Worm (Caenorhabditis elegans) whole organism, dauer: ENCODE results near the gene ZK1320.2.

Experiments used
- unc-62 ChIP-seq: sonication (generic microtip); optimal IDR thresholded peaks from 2 replicates; lab custom pipeline; 2017; ENCODE audit warnings: missing biosample characterization, missing genetic modification reagents, missing genetic modification characterization

ZK1320.2 gene

DNA sequence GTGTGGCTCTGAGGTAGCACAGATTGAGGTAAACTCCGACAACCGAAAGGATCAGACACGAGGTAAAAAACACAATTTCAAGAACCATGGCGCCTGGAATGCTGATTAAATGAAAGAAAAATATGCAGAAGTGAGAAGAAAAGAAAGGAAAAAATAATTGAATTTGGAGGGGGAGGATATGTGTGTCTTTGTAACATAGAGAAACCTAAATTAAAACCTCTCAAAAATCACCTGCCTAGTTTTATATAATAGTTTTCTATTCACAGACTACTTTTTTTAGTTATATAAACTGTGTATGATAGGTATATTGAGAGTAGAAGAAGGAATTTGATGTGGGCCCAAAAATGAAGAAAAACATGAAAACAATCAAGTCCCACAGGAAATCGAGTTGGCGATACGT, 6.8 kb upstream of the ZK1320.2 start, which contains the start of gene ZK1320.5:
ZK1320.5 (minus strand) TSS at position 101 of the 400 bp plus-strand sequence.
- TF ChIP-seq unc-62 = no peak

DNA sequence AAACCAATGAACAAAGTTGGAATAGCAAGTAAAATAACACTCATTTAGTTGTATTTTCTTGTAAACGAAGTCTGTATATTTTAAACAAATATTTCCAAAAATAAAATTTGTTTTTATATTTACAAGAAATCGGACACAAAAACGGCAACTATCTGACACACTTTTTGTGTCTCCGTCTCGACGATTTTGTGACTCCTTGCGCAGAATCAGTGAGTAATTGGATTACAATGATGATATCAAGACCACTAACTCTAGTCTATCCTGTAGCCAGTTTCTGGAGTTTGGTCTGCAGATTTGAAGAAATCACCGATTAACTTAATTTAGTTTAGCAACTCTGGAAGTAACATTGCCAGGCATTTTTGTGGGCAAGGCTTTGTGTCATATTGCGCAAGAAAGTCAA, 4.0 kb upstream of the ZK1320.2 start, which contains the start of gene cyp-13A10:
cyp-13A10 (minus strand) TSS at position 88 of the 400 bp plus-strand sequence.
- no peak for TF ChIP-seq unc-62

DNA sequence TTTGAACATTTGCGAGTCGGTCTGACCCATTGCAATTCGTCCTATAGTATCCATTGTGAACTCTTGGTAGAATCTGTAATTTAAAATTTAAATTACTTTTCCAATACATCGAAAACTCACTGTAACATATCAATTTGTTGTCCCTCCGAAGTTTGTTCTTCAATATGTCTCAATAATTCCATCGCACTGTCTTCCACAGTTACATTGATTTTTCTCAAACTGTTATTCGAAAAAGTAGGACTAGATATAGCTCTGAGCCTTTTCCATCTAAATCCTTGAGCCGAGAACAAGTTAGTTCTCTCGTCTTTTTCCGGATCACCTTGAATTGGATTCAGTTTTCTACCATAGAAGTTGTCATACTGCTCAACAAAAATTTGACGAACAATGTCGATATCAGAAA, 3.4 kb upstream of the ZK1320.2 start:
- no peak for TF ChIP-seq unc-62

DNA sequence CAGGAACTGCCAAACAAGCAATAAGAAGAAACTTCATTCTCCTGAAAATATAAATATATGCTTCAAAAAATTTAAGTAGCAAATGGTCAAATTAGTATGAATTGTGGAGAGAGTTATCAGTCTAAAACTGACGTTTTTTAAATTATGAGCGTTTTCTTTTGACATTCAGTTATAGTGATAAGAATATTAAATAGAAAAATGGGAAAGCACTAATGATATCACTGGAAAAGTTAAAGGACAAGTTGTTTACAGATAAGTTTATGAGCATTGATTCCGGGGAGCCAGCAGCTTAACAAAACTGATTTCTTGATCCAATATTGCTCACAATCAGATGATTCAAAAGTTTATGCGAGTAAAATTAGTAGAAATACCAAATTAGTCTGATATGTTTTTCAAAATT, 1.6 kb upstream of the ZK1320.2 start, which contains the start of gene ZK1320.3:
ZK1320.3 (minus strand) TSS at position 41 of the 400 bp plus-strand sequence.
- no peak for TF ChIP-seq unc-62

DNA sequence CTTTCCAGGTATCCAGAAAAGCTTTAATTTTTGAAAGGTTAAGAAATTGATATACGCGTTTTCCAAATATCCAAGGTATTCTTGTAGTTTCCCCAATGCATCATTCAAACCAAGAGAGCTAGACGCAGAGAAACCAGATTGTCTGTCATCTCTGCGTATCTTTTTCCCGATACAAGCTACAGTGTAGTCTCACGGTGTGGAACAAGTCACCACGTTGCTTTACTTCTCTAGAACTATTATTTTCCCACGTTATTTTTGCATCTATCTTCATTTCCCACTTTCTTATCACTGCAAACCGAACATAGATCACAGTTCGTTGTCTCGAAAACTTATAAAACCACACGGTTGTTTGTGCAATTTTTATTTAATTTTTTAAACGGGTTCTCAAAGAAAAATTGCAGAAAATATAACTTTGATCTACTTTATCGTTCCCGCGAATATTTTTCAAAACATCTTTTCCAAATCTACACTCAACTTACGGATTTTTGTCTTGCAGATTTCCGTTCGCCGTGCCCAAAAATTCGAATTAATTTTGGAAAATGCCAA, 2.5 kb downstream of the ZK1320.2 start, which contains the start of gene gstk-1:
gstk-1 (plus strand) TSS at position 496 of the 546 bp plus-strand sequence.
- no peak for TF ChIP-seq unc-62

DNA sequence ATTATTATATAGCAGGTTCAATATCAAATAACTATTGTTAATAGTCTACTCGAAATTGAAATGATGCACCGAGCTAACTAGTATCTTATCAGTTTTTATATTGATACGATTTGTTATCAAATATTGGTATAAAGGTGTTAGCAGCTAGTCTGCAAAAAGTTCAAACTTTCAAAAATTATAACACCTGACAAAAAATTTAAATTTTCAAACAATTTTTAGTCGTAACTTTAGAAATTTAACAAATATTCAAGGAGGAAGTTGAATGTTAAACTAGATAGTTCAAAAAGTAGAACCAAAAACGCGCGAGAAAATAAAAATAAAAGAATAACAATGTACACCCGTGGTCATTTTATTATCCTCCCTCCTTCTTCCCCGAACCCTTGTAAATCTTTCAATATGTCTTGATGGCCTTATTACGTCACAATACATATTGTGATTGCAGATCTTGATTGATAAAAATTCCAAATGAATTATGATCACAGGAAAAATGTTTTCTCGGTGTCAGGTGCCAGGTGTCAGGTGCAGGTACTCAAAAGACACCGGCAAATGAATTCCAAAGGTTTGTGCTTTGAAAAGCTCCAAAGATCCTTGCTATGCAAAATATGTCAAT, 3.2 kb downstream of the ZK1320.2 start, which contains the start of gene ZK1307.1:
ZK1307.1 (minus strand) TSS at position 51 of the 610 bp plus-strand sequence.
- TF ChIP-seq unc-62 = no peak

DNA sequence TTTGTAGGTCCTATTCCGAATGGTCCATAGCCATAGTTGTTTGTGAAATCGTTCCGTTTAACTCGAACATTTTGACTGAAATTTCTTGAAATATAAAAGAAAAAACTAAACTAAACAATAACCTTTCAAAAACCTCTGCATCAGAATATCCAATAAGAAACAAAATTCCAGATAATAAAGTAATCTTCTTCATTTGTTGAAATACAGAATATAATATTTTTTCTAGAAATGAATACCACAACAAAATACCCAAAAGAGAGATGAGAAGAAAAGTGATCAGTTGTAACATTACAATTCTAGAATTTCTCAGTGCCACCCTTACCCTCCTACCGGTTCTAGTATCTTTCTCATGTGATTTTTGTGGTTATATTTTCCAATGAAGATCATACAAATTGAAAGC, 5.1 kb downstream of the ZK1320.2 start, which contains the start of gene ZK1307.2:
ZK1307.2 (minus strand) TSS at position 274 of the 400 bp plus-strand sequence.
- no peak for TF ChIP-seq unc-62

DNA sequence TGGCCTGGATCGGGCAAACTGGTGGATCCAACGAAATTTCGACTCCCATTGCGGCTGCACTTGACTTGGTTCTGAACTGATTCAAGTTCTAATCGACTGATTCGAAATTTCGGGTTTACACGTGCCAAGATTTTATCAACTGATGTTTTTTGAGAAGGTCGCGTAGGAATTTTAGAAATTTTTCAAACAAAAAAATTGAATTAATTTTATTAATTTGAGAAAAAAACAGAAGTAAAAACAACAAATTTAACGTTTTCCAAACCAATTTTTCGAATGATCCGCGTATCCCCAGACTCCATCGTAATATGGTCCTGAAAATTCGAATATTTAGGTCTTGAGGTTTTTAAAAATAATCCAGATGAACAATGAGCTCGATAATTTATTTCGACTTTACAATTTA, 5.9 kb downstream of the ZK1320.2 start, which contains the start of gene ZK1307.3:
ZK1307.3 (minus strand) TSS at position 101 of the 400 bp plus-strand sequence.
- TF ChIP-seq unc-62 = no peak

DNA sequence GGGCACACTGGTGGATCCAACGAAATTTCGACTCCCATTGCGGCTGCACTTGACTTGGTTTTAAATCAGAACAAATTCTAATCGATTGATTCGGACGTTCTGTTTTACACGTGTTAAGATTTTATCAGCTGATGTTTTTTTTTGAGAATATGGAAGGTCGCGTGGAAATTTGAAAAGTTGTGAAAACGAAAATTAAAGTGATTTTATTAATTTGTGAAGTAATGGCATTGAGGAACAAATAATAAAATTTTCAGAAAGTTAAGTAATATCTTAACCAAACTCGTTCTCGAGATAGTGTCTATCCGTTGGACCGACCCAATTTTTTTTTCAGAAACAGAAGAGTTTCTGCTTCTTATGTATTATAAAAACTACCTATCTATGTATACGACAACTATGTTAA, 7.1 kb downstream of the ZK1320.2 start, which contains the start of gene ZK1307.4:
ZK1307.4 (minus strand) TSS at position 101 of the 400 bp plus-strand sequence.
- no peak for TF ChIP-seq unc-62

DNA sequence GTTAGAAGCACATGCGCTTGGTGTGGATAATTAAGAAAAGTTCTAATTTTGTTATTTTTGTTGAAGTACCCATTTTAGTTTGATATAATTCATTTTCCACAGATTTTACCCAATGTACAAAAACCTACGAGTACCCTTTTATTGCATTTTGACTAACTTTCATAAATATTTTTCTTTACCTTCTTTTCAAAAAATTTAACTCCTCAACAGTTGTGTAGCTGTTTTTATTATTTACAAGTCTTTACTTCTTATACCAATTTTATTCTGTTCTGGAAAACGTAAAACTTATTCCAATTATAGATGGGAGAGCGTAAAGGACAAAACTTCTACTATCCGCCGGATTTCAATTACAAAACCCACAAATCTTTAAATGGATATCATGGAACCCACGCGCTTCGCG, 9.6 kb downstream of the ZK1320.2 start, which contains the start of gene ZK1307.9:
ZK1307.9 (plus strand) TSS at position 301 of the 400 bp plus-strand sequence.
- no peak for TF ChIP-seq unc-62

DNA sequence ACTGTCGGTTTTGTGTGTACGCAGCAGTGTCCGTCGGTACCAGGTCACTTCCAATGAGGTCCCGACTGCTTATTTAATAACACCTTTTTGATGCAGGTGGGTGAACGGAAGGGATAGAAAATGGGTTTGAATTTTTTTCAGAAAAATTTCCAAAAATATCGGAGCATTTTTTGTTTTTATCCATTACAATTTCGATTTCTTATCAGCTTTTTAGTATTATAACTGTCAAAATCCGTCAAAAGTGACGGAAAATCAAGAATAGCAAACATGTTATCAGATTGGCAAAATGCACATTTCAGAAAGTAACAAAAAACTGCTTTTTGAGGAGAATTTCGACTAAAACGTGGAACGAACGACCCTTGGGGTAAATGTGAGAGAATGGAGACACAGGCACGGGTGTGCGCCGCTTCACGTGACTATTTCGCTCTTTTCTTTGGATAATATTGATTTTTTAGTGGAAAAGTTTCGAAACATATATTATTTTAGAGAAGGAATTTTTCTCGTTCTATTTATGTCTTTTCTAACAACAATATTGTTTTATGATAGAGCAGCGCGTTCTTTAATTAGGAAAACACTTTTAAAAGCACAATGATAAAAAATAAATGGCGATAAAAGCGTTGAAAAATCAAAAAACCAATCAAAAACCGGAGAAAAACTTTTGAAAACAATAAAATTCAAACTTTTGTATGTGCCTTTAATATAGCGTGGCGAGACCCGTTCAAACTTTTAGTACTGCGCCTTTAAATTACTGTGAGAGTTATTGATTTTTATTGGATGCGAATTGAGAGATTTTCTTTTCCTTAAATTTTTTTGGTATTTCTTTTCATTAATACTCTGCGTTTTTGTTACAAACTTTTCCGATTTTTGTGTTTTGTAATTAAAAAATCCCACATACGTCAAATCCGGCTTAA, 11.6 kb downstream of the ZK1320.2 start, which contains the start of gene sqv-8:
sqv-8 (plus strand) TSS at position 51 of the 911 bp plus-strand sequence.
- TF ChIP-seq unc-62 = no peak

DNA sequence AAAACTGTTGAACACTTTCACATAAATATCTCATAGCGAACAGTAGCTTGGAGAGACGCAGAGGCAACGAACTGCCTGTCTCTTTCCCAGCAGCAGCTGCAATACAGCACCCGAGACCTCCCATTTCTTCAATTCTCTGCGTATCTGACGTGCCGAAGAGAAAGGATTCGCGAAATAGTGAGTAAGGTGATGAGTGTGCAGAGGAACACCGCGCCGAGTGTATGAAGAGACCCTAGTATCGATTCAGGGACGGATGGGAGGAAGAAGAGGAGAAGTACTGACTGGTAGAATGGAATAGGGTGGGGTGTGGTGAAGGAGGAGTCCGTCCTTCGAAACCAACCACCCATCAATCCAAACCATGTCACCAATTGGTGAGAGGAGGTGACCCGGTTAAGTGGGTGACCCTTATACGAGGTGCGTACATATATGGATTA, 12.7 kb downstream of the ZK1320.2 start:
- no peak for TF ChIP-seq unc-62

DNA sequence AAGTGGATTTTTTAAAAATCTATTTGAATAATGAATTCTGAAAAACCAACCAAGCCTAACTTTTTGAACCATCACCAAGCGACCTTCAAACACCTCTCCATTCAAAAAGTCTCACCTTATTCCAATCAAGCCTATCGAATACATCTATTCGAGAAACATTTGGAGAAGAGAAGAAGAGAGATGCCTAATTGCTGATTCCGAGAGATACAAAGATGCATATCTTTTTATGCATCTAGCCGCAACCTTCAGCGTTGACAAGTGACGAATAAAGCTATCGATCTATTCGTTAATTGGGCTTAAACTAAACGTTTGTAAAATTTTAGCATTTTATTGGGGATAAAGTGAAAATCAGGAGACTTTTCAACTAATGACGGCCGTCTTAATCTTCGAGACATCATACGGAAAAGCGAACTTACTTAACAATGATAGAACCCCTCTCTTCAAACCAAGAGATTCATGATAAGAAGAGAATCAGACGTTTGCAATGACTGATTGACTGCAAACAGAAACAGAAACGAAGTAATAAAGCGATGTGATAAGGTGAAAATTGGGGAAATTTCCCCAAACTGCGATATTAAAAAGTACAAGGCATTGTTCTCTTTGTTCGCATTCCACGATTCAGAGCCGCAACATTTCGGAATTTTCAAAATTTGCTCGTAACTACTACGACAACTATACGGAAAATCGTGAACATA, 13.7 kb downstream of the ZK1320.2 start:
- TF ChIP-seq unc-62 = no peak

DNA sequence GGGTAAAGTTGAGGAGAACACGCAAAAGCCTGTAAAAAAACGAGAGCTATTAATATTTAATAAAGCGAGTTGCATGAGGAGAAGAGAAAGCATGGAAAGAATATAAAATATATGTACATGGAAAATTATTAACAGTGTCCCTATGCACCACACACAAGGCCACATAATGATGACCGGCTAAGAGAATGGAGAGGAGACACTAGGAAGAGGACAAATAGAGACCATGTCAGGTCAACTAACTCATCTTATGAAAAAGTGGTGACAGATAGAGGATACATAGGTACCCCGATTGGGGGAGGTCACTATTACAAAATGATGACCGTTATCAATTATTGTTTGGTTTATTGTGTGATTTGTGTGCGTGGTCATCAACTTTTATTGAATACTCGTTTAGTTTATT, 14.4 kb downstream of the ZK1320.2 start, which contains the start of gene fzr-1:
fzr-1 (minus strand) TSS at position 29 of the 400 bp plus-strand sequence.
- no peak for TF ChIP-seq unc-62

DNA sequence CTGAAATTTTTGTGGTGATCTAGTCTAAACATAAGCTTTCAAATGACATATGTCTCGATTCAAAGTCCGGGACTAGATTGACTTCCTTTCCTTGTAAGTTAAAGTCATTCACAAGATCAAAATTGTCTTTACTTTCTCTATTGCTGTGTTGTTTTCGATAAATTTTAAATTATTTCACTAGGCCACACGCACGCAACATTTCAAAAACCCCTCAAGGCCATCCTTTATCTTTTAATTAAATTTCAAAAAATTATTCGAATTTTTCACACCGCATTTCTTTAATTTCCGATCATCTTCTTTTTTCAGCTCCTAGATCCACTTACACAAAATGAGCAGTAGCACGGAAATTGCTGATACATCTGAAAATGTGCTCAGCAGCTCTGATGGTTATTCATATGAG, 22.5 kb downstream of the ZK1320.2 start, which contains the start of gene ZK1307.7:
ZK1307.7 (plus strand) TSS at position 301 of the 400 bp plus-strand sequence.
- TF ChIP-seq unc-62 = no peak

DNA sequence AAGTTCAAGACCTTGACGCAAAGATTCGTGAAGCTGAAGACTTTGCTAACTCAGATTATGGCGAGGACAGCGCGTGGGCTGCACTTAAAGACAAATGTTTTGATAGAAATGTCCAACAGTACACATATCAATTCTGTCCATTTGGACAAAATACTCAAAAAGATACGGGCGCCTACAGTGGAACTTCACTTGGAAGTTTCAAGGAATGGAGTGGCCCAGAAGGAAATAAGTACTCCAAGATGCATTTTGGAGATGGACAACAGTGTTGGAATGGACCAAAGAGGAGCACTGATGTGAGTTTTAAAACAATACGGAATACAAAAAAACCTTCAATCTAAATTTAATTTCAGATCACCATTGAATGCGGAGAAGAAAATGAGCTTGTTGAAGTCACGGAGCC, 32.9 kb downstream of the ZK1320.2 start:
- no peak for TF ChIP-seq unc-62
